Worm (Caenorhabditis elegans) whole organism, L2 larva: ENCODE data around the gene ZK1010.8.

Source experiments
- C34F6.9 ChIP-seq: fragments of 150-350 bp; optimal IDR thresholded peaks from 2 replicates; lab custom pipeline; 2014; ENCODE audit warnings: missing biosample characterization, missing genetic modification characterization
- F13H6.1 ChIP-seq: sonication (generic microtip); optimal IDR thresholded peaks from 2 replicates; lab custom pipeline; 2016; ENCODE audit warnings: missing genetic modification characterization, missing compliant biosample characterization
- R02D3.7 ChIP-seq: fragments of 150-350 bp; optimal IDR thresholded peaks from 2 replicates; lab custom pipeline; 2014; ENCODE audit warnings: missing biosample characterization, missing genetic modification characterization
- Y55F3AM.14 ChIP-seq: fragments of 200-800 bp; sonication (Bioruptor generic); optimal IDR thresholded peaks from 2 replicates; lab custom pipeline; 2018; ENCODE audit warnings: mild to moderate bottlenecking, missing genetic modification characterization, missing compliant biosample characterization
- ZK546.5 ChIP-seq: sonication (generic microtip); optimal IDR thresholded peaks from 2 replicates; lab custom pipeline; 2017; ENCODE audit warnings: missing biosample characterization, missing genetic modification characterization
- aly-2 ChIP-seq: fragments of 150-350 bp; optimal IDR thresholded peaks from 2 replicates; lab custom pipeline; 2014; ENCODE audit warnings: missing biosample characterization, missing genetic modification characterization
- ama-1 ChIP-seq: fragments of 150-350 bp; optimal IDR thresholded peaks from 2 replicates; lab custom pipeline; 2018; ENCODE audit warnings: inconsistent platforms
- blmp-1 ChIP-seq: sonication (generic microtip); optimal IDR thresholded peaks from 2 replicates; lab custom pipeline; 2017; ENCODE audit warnings: missing genetic modification characterization, mild to moderate bottlenecking, missing compliant biosample characterization, antibody characterized with exemption, moderate library complexity; ENCODE audit not compliant: insufficient read depth
- ceh-16 ChIP-seq: fragments of 150-350 bp; optimal IDR thresholded peaks from 2 replicates; lab custom pipeline; 2014; ENCODE audit warnings: missing biosample characterization, missing genetic modification characterization
- crh-2 ChIP-seq: sonication (generic microtip); optimal IDR thresholded peaks from 2 replicates; lab custom pipeline; 2017; ENCODE audit warnings: missing biosample characterization, missing genetic modification characterization
- elt-3 ChIP-seq: sonication (generic microtip); optimal IDR thresholded peaks from 2 replicates; lab custom pipeline; 2017; ENCODE audit warnings: missing biosample characterization, missing genetic modification characterization
- fos-1 ChIP-seq: fragments of 150-350 bp; optimal IDR thresholded peaks from 2 replicates; lab custom pipeline; 2014; ENCODE audit warnings: missing biosample characterization, missing genetic modification characterization
- gmeb-1 ChIP-seq: fragments of 150-350 bp; optimal IDR thresholded peaks from 2 replicates; lab custom pipeline; 2014; ENCODE audit warnings: missing biosample characterization, missing genetic modification characterization
- lin-11 ChIP-seq: fragments of 150-350 bp; sonication (generic microtip); optimal IDR thresholded peaks from 2 replicates; lab custom pipeline; 2014; ENCODE audit warnings: missing biosample characterization, missing genetic modification characterization, inconsistent platforms, mixed read lengths
- lin-13 ChIP-seq: fragments of 150-350 bp; optimal IDR thresholded peaks from 2 replicates; lab custom pipeline; 2014; ENCODE audit warnings: missing biosample characterization, missing genetic modification reagents, missing genetic modification characterization
- lin-39 ChIP-seq: fragments of 150-350 bp; optimal IDR thresholded peaks from 2 replicates; lab custom pipeline; 2014; ENCODE audit warnings: missing biosample characterization, missing genetic modification reagents, missing genetic modification characterization
- lsy-2 ChIP-seq, 2 experiments: fragments of 150-350 bp in 1 of 2; sonication (generic microtip) in 1 of 2; optimal IDR thresholded peaks; 2 replicates each; lab custom pipeline; 2014 to 2017; ENCODE audit warnings: missing biosample characterization in 2 of 2, missing genetic modification characterization in 2 of 2
- mab-5 ChIP-seq: fragments of 150-350 bp; optimal IDR thresholded peaks from 2 replicates; lab custom pipeline; 2014; ENCODE audit warnings: missing biosample characterization, missing genetic modification characterization
- mbf-1 ChIP-seq: sonication (generic microtip); optimal IDR thresholded peaks from 2 replicates; lab custom pipeline; 2017; ENCODE audit warnings: missing biosample characterization, missing genetic modification characterization
- mdl-1 ChIP-seq, 2 experiments: fragments of 150-350 bp in 1 of 2; sonication (generic microtip) in 1 of 2; optimal IDR thresholded peaks; 2 replicates each; lab custom pipeline; 2017; ENCODE audit warnings: missing biosample characterization in 2 of 2, missing genetic modification characterization in 2 of 2
- nhr-11 ChIP-seq: fragments of 150-350 bp; optimal IDR thresholded peaks from 2 replicates; lab custom pipeline; 2014; ENCODE audit warnings: missing biosample characterization, missing genetic modification characterization
- nhr-129 ChIP-seq: fragments of 150-350 bp; optimal IDR thresholded peaks from 2 replicates; lab custom pipeline; 2014; ENCODE audit warnings: missing biosample characterization, missing genetic modification characterization
- nhr-21 ChIP-seq: fragments of 150-350 bp; optimal IDR thresholded peaks from 2 replicates; lab custom pipeline; 2014; ENCODE audit warnings: missing biosample characterization, missing genetic modification characterization
- nhr-237 ChIP-seq: fragments of 150-350 bp; optimal IDR thresholded peaks from 2 replicates; lab custom pipeline; 2014; ENCODE audit warnings: missing biosample characterization, missing genetic modification characterization
- nhr-25 ChIP-seq: fragments of 150-350 bp; sonication (generic microtip); optimal IDR thresholded peaks from 3 replicates; lab custom pipeline; 2014; ENCODE audit warnings: missing biosample characterization, missing genetic modification characterization
- nhr-6 ChIP-seq: fragments of 150-350 bp; optimal IDR thresholded peaks from 2 replicates; lab custom pipeline; 2014; ENCODE audit warnings: missing biosample characterization, missing genetic modification characterization
- sem-4 ChIP-seq: fragments of 150-350 bp; optimal IDR thresholded peaks from 2 replicates; lab custom pipeline; 2014; ENCODE audit warnings: missing biosample characterization, missing genetic modification reagents, missing genetic modification characterization
- sma-3 ChIP-seq: sonication (generic microtip); optimal IDR thresholded peaks from 2 replicates; lab custom pipeline; 2016; ENCODE audit warnings: missing genetic modification reagents, missing genetic modification characterization, missing compliant biosample characterization
- sma-9 ChIP-seq, 2 experiments: fragments of 150-350 bp in 1 of 2; sonication (generic microtip) in 1 of 2; optimal IDR thresholded peaks; 2 replicates each; lab custom pipeline; 2014 to 2016; ENCODE audit warnings: missing genetic modification characterization in 2 of 2, mild to moderate bottlenecking in 1 of 2, missing biosample characterization in 1 of 2, missing compliant biosample characterization in 1 of 2, missing genetic modification reagents in 1 of 2, moderate library complexity in 1 of 2
- snpc-4 ChIP-seq: fragments of 150-350 bp; optimal IDR thresholded peaks from 2 replicates; lab custom pipeline; 2014; ENCODE audit warnings: missing biosample characterization, missing genetic modification characterization
- unc-39 ChIP-seq: fragments of 150-350 bp; optimal IDR thresholded peaks from 2 replicates; lab custom pipeline; 2014; ENCODE audit warnings: missing biosample characterization, missing genetic modification characterization
- unc-55 ChIP-seq: fragments of 150-350 bp; sonication (generic microtip); optimal IDR thresholded peaks from 3 replicates; lab custom pipeline; 2014; ENCODE audit warnings: missing biosample characterization, missing genetic modification reagents, missing genetic modification characterization
- unc-62 ChIP-seq: fragments of 150-350 bp; optimal IDR thresholded peaks from 2 replicates; lab custom pipeline; 2014; ENCODE audit warnings: missing biosample characterization, missing genetic modification reagents, missing genetic modification characterization
- zag-1 ChIP-seq: fragments of 150-350 bp; optimal IDR thresholded peaks from 2 replicates; lab custom pipeline; 2014; ENCODE audit warnings: missing biosample characterization, missing genetic modification characterization
- ztf-11 ChIP-seq: sonication (generic microtip); optimal IDR thresholded peaks from 2 replicates; lab custom pipeline; 2017; ENCODE audit warnings: missing biosample characterization, missing genetic modification characterization

Gene ZK1010.8

ce11 chrIII:13018619-13019018, 18.1 kb upstream of the ZK1010.8 start, which contains the start of gene col-98:
Gene col-98, plus strand, starts transcription at chrIII:13019008.
- TF ChIP-seq nhr-237 (no peak), sma-3 (peak; percentile 2), nhr-21 (tag; lab: Kevin White, UChicago) (peak; percentile 29), unc-55 (GFP tag; lab: Kevin White, UChicago) (no peak)

- TF ChIP-seq lsy-2 (tag; optimal IDR thresholded peaks at IDR 0.05; lab: Kevin White, UChicago): peak; percentile 38 to 48
- TF ChIP-seq lin-11: peak; percentile 21
- peak; percentile 50 for TF ChIP-seq C34F6.9 (tag; lab: Kevin White, UChicago)
- peak; percentile 41 for TF ChIP-seq nhr-21 (tag; lab: Kevin White, UChicago)
- peak; percentile 52 for TF ChIP-seq gmeb-1 (tag; lab: Kevin White, UChicago)
- no peak for TF ChIP-seq mbf-1 (tag; lab: Kevin White, UChicago)
- TF ChIP-seq nhr-129 (tag; lab: Kevin White, UChicago): peak; percentile 37
- TF ChIP-seq unc-55 (GFP tag; lab: Kevin White, UChicago): peak; percentile 31
- peak; percentile 15 for TF ChIP-seq nhr-6 (tag; lab: Kevin White, UChicago)
- peak; percentile 30 for TF ChIP-seq crh-2 (tag; lab: Kevin White, UChicago)
- TF ChIP-seq blmp-1 (tag; lab: Kevin White, UChicago): no peak
- peak; percentile 43 for TF ChIP-seq fos-1 (tag; lab: Kevin White, UChicago)
- TF ChIP-seq nhr-25 (tag; lab: Kevin White, UChicago): peak; percentile 45
- no peak for TF ChIP-seq mdl-1 (tag; optimal IDR thresholded peaks at IDR 0.05; lab: Kevin White, UChicago)
- peak; percentile 62 for TF ChIP-seq lin-13 (GFP tag; lab: Kevin White, UChicago)
- no peak for TF ChIP-seq unc-62 (GFP tag; lab: Kevin White, UChicago)
- TF ChIP-seq sem-4: peak; percentile 63
Measured at ce11 chrIII:13015754-13016317, 15.4 kb upstream of the ZK1010.8 start.

- TF ChIP-seq fos-1 (tag; lab: Kevin White, UChicago) (no peak), Y55F3AM.14 (no peak), mab-5 (no peak), sem-4 (no peak)
Measured at ce11 chrIII:13013912-13014311, 13.4 kb upstream of the ZK1010.8 start.

ce11 chrIII:13011927-13012326, 11.5 kb upstream of the ZK1010.8 start:
- TF ChIP-seq ztf-11 (no peak), ama-1 (lab: Kevin White, UChicago) (no peak), zag-1 (no peak), Y55F3AM.14 (no peak), F13H6.1 (tag; lab: Kevin White, UChicago) (no peak), gmeb-1 (tag; lab: Kevin White, UChicago) (no peak), sem-4 (no peak), aly-2 (tag; lab: Kevin White, UChicago) (no peak), unc-39 (tag; lab: Kevin White, UChicago) (no peak), sma-9 (GFP tag; optimal IDR thresholded peaks at IDR 0.05; lab: Kevin White, UChicago) (peak; percentile 31), sma-9 (tag; optimal IDR thresholded peaks at IDR 0.05; lab: Kevin White, UChicago) (no peak), snpc-4 (tag; lab: Kevin White, UChicago) (no peak), nhr-129 (tag; lab: Kevin White, UChicago) (peak; percentile 58), blmp-1 (tag; lab: Kevin White, UChicago) (no peak), R02D3.7 (tag; lab: Kevin White, UChicago) (no peak), nhr-21 (tag; lab: Kevin White, UChicago) (no peak), nhr-25 (tag; lab: Kevin White, UChicago) (peak; percentile 9), fos-1 (tag; lab: Kevin White, UChicago) (peak; percentile 23), C34F6.9 (tag; lab: Kevin White, UChicago) (no peak), mbf-1 (tag; lab: Kevin White, UChicago) (no peak), ZK546.5 (tag; lab: Kevin White, UChicago) (no peak), lin-13 (GFP tag; lab: Kevin White, UChicago) (no peak), lin-39 (tag; lab: Kevin White, UChicago) (no peak), sma-3 (peak; percentile 44), nhr-6 (tag; lab: Kevin White, UChicago) (no peak), nhr-11 (tag; lab: Kevin White, UChicago) (no peak), ceh-16 (tag; lab: Kevin White, UChicago) (peak; percentile 6), elt-3 (no peak)
